Worm (Caenorhabditis elegans) whole organism, L3 larva: ENCODE data around the gene mtrr-1.

Source experiments
- aly-2 ChIP-seq: fragments of 150-350 bp; optimal IDR thresholded peaks from 2 replicates; lab custom pipeline; 2014; ENCODE audit warnings: missing biosample characterization, missing genetic modification characterization
- ceh-82 ChIP-seq: fragments of 150-350 bp; optimal IDR thresholded peaks from 2 replicates; lab custom pipeline; 2014; ENCODE audit warnings: missing biosample characterization, missing genetic modification characterization
- fkh-10 ChIP-seq: sonication (generic microtip); optimal IDR thresholded peaks from 2 replicates; lab custom pipeline; 2017; ENCODE audit warnings: missing biosample characterization, missing genetic modification reagents, missing genetic modification characterization
- nhr-12 ChIP-seq: fragments of 150-350 bp; optimal IDR thresholded peaks from 2 replicates; lab custom pipeline; 2014; ENCODE audit warnings: missing biosample characterization, missing genetic modification characterization
- nhr-237 ChIP-seq: fragments of 150-350 bp; optimal IDR thresholded peaks from 2 replicates; lab custom pipeline; 2014; ENCODE audit warnings: missing biosample characterization, missing genetic modification characterization
- nhr-25 ChIP-seq: sonication (generic microtip); optimal IDR thresholded peaks from 2 replicates; lab custom pipeline; 2017; ENCODE audit warnings: missing biosample characterization, missing genetic modification characterization
- nhr-76 ChIP-seq: fragments of 150-350 bp; sonication (generic microtip); optimal IDR thresholded peaks from 5 replicates; lab custom pipeline; 2014; ENCODE audit warnings: missing biosample characterization, missing genetic modification characterization
- skn-1 ChIP-seq: fragments of 150-350 bp; optimal IDR thresholded peaks from 2 replicates; lab custom pipeline; 2014; ENCODE audit warnings: missing biosample characterization, missing genetic modification characterization
- unc-62 ChIP-seq: fragments of 150-350 bp; sonication (generic microtip); optimal IDR thresholded peaks from 4 replicates; lab custom pipeline; 2014; ENCODE audit warnings: missing biosample characterization, missing genetic modification reagents, missing genetic modification characterization
- ztf-4 ChIP-seq: fragments of 150-350 bp; optimal IDR thresholded peaks from 2 replicates; lab custom pipeline; 2014; ENCODE audit warnings: missing biosample characterization, missing genetic modification characterization

DNA sequence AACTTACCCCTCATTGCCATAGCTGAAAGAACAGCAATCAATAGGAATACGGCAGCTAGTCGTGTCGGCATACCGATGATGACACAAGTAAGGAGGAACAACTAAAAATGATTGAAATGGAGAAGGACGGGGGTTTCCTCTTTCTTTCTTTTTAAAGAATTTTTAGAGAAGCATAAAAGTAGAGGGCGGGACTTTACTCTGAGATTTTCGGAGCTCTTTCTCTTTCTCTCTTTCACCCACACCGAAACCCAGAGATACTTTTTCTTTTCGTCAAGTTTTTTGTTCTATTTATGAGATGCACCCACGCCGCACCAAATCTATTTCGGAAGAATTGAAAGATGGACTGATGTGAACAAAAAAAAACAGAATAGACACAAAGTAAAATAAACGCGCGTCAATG is 39.1 kb upstream of the mtrr-1 start, which contains the start of gene T26C5.5:
- TF ChIP-seq nhr-237 (no peak), ceh-82 (tag; lab: Kevin White, UChicago) (no peak), skn-1 (tag; lab: Kevin White, UChicago) (no peak), nhr-76 (tag; lab: Kevin White, UChicago) (no peak), ztf-4 (no peak), nhr-25 (tag; lab: Kevin White, UChicago) (no peak), unc-62 (no peak), fkh-10 (GFP tag; lab: Kevin White, UChicago) (no peak), aly-2 (no peak), nhr-12 (no peak)
